Fruit fly (Drosophila melanogaster) whole organism, pupa: ENCODE results near the gene Jon65Ai.

Experiments used
- CG10348 ChIP-seq: fragments of 200-800 bp; sonication (Bioruptor generic); IDR thresholded peaks from 2 replicates; pipeline ENCODE4 v1.3.6; 2022; ENCODE audit warnings: missing biosample characterization, missing genetic modification characterization
- CG12605 ChIP-seq: fragments of 200-800 bp; sonication (Bioruptor generic); IDR thresholded peaks from 2 replicates; pipeline ENCODE4 v1.3.6; 2022; ENCODE audit warnings: missing biosample characterization, missing genetic modification characterization
- CG13204 ChIP-seq: fragments of 200-800 bp; sonication (Bioruptor generic); optimal IDR thresholded peaks from 2 replicates; lab custom pipeline; 2018; ENCODE audit warnings: missing biosample characterization, mild to moderate bottlenecking, missing genetic modification characterization, moderate library complexity
- CG14655 ChIP-seq: fragments of 200-800 bp; sonication (Bioruptor generic); optimal IDR thresholded peaks from 3 replicates; lab custom pipeline; 2017; ENCODE audit warnings: mild to moderate bottlenecking, missing biosample characterization, missing genetic modification reagents, missing genetic modification characterization
- CG15710 ChIP-seq: fragments of 200-800 bp; sonication (Bioruptor generic); optimal IDR thresholded peaks from 2 replicates; lab custom pipeline; 2018; ENCODE audit warnings: missing biosample characterization, mild to moderate bottlenecking, missing genetic modification characterization, moderate library complexity
- CG17806 ChIP-seq: fragments of 200-800 bp; sonication (Bioruptor generic); optimal IDR thresholded peaks from 2 replicates; lab custom pipeline; 2018; ENCODE audit warnings: missing biosample characterization, mild to moderate bottlenecking, missing genetic modification characterization, moderate library complexity
- CG32121 ChIP-seq: fragments of 200-800 bp; sonication (Bioruptor generic); IDR thresholded peaks from 2 replicates; pipeline ENCODE4 v1.3.6; 2022; ENCODE audit warnings: missing biosample characterization, missing genetic modification characterization
- CG34367 ChIP-seq: fragments of 200-800 bp; sonication (Bioruptor generic); optimal IDR thresholded peaks from 2 replicates; lab custom pipeline; 2018; ENCODE audit warnings: missing biosample characterization, mild to moderate bottlenecking, missing genetic modification characterization
- CG4496 ChIP-seq: fragments of 200-800 bp; sonication (Bioruptor generic); IDR thresholded peaks from 3 replicates; pipeline ENCODE4 v1.3.6; 2022; ENCODE audit warnings: missing biosample characterization, missing genetic modification characterization
- CG8159 ChIP-seq: fragments of 200-800 bp; sonication (Bioruptor generic); optimal IDR thresholded peaks from 3 replicates; lab custom pipeline; 2018; ENCODE audit warnings: missing biosample characterization, mild to moderate bottlenecking, missing genetic modification characterization, moderate library complexity
- CG8301 ChIP-seq: fragments of 200-800 bp; sonication (Bioruptor generic); optimal IDR thresholded peaks from 2 replicates; lab custom pipeline; 2018; ENCODE audit warnings: missing biosample characterization, mild to moderate bottlenecking, missing genetic modification characterization
- CG9948 ChIP-seq: fragments of 200-800 bp; sonication (Bioruptor generic); optimal IDR thresholded peaks from 2 replicates; lab custom pipeline; 2018; ENCODE audit warnings: missing biosample characterization, mild to moderate bottlenecking, missing genetic modification characterization, moderate library complexity
- D1 ChIP-seq: fragments of 200-800 bp; sonication (Bioruptor generic); optimal IDR thresholded peaks from 2 replicates; lab custom pipeline; 2018; ENCODE audit warnings: missing biosample characterization, mild to moderate bottlenecking, missing genetic modification characterization, moderate library complexity
- EcR ChIP-seq: fragments of 200-800 bp; sonication (Bioruptor generic); optimal IDR thresholded peaks from 3 replicates; lab custom pipeline; 2019; ENCODE audit warnings: missing biosample characterization, missing genetic modification characterization, mild to moderate bottlenecking, moderate library complexity, missing genetic modification reagents
- Ets98B ChIP-seq: fragments of 200-800 bp; sonication (Bioruptor generic); IDR thresholded peaks from 2 replicates; pipeline ENCODE4 v1.3.6; 2022; ENCODE audit warnings: missing biosample characterization, missing genetic modification characterization
- Pif1A ChIP-seq: fragments of 200-800 bp; sonication (Bioruptor generic); optimal IDR thresholded peaks from 3 replicates; lab custom pipeline; 2016; ENCODE audit warnings: missing biosample characterization, missing genetic modification characterization
- Pif1B ChIP-seq: fragments of 200-800 bp; sonication (Bioruptor generic); optimal IDR thresholded peaks from 3 replicates; lab custom pipeline; 2016; ENCODE audit warnings: missing biosample characterization, missing genetic modification characterization
- Snoo ChIP-seq: fragments of 200-800 bp; sonication (Bioruptor generic); optimal IDR thresholded peaks from 3 replicates; lab custom pipeline; 2017; ENCODE audit warnings: missing biosample characterization, mild to moderate bottlenecking, missing genetic modification characterization, inconsistent platforms
- fd96Ca ChIP-seq: fragments of 200-800 bp; sonication (Bioruptor generic); IDR thresholded peaks from 3 replicates; pipeline ENCODE4 v1.3.6; 2022; ENCODE audit warnings: missing biosample characterization, missing genetic modification characterization
- gl ChIP-seq: fragments of 200-800 bp; sonication (Bioruptor generic); optimal IDR thresholded peaks from 2 replicates; lab custom pipeline; 2018; ENCODE audit warnings: missing biosample characterization, mild to moderate bottlenecking, missing genetic modification characterization
- rn ChIP-seq: fragments of 200-800 bp; sonication (Bioruptor generic); IDR thresholded peaks from 2 replicates; pipeline ENCODE4 v1.3.6; 2022; ENCODE audit warnings: missing biosample characterization, missing genetic modification characterization

Gene Jon65Ai

dm6 chr3L:6085157-6085556 lies 30.9 kb upstream of the Jon65Ai start:
- no peak for TF ChIP-seq EcR (GFP tag; lab: Kevin White, UChicago)
- TF ChIP-seq CG17806 (tag; lab: Kevin White, UChicago), result peak; percentile 31
- TF ChIP-seq CG12605 (GFP tag; lab: Robert Waterston, UW), result no peak
- TF ChIP-seq Pif1A (GFP tag; lab: Kevin White, UChicago), result peak; percentile 57
- TF ChIP-seq CG13204, result peak; percentile 14
- no peak for TF ChIP-seq rn (GFP tag; lab: Robert Waterston, UW)
- TF ChIP-seq CG32121 (GFP tag; lab: Robert Waterston, UW), result no peak
- TF ChIP-seq Pif1B (GFP tag; lab: Kevin White, UChicago), result peak; percentile 74
- TF ChIP-seq CG8159, result peak; percentile 67
- no peak for TF ChIP-seq CG10348
- peak; percentile 40 for TF ChIP-seq CG14655
- TF ChIP-seq CG8301, result no peak
- TF ChIP-seq D1 (tag; lab: Kevin White, UChicago), result peak; percentile 34
- peak; percentile 61 for TF ChIP-seq CG34367
- TF ChIP-seq CG4496 (GFP tag; lab: Robert Waterston, UW), result no peak
- peak; percentile 55 for TF ChIP-seq CG9948
- peak; percentile 70 for TF ChIP-seq CG15710

DNA sequence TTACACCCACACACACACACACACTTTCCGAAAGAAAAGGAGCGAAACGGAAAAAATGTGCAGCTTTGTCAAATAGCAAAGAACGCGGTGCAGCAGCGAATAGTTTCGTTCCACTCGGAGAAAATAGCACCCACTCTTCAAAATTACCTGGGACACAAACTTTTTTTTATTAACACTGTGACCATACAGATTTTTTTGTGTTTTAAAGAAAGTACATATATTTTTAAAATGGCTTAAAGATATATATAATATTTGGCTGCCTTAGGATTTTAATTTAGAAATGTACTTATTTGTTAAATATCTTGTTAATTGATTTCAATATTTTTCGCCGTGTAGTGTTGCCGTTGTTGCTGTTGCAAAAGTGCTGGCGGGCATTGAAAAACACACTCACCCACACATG lies 30.2 kb upstream of the Jon65Ai start:
- TF ChIP-seq Pif1B (GFP tag; lab: Kevin White, UChicago), result peak; percentile 10
- peak; percentile 64 for TF ChIP-seq CG8301
- TF ChIP-seq CG12605 (GFP tag; lab: Robert Waterston, UW), result peak; percentile 53
- no peak for TF ChIP-seq EcR (GFP tag; lab: Kevin White, UChicago)
- no peak for TF ChIP-seq CG10348
- TF ChIP-seq CG13204, result no peak
- peak; percentile 6 for TF ChIP-seq Pif1A (GFP tag; lab: Kevin White, UChicago)
- TF ChIP-seq CG4496 (GFP tag; lab: Robert Waterston, UW), result no peak; the same call in 2 of the 3 replicates
- TF ChIP-seq Snoo (tag; lab: Kevin White, UChicago), result no peak
- TF ChIP-seq CG8159, result peak; percentile 49
- peak; percentile 48; the same call in 1 of the 2 replicates for TF ChIP-seq CG32121 (GFP tag; lab: Robert Waterston, UW)
- TF ChIP-seq Ets98B (GFP tag; lab: Robert Waterston, UW), result no peak
- TF ChIP-seq rn (GFP tag; lab: Robert Waterston, UW), result no peak
- peak; percentile 15 for TF ChIP-seq CG34367
- TF ChIP-seq CG15710, result peak; percentile 39
- TF ChIP-seq CG14655, result peak; percentile 67
- TF ChIP-seq fd96Ca, result no peak
- TF ChIP-seq D1 (tag; lab: Kevin White, UChicago), result no peak
- no peak for TF ChIP-seq gl (tag; lab: Kevin White, UChicago)
- peak; percentile 28 for TF ChIP-seq CG17806 (tag; lab: Kevin White, UChicago)
- TF ChIP-seq CG9948, result peak; percentile 62

- TF ChIP-seq D1 (tag; lab: Kevin White, UChicago) (no peak), Snoo (tag; lab: Kevin White, UChicago) (no peak), CG14655 (no peak), CG15710 (no peak), CG17806 (tag; lab: Kevin White, UChicago) (no peak), CG12605 (GFP tag; lab: Robert Waterston, UW) (no peak), EcR (GFP tag; lab: Kevin White, UChicago) (no peak), gl (tag; lab: Kevin White, UChicago) (no peak), CG34367 (no peak)
These were observed 28.3 kb upstream of the Jon65Ai start, which contains the start of gene CG13293 for dm6 chr3L:6082561-6082960. TSS of gene CG13293 (plus strand) at chr3L:6082883.

- TF ChIP-seq CG14655 (no peak), CG17806 (tag; lab: Kevin White, UChicago) (no peak), EcR (GFP tag; lab: Kevin White, UChicago) (no peak), Pif1B (GFP tag; lab: Kevin White, UChicago) (no peak), CG8159 (no peak), CG13204 (peak; percentile 72), D1 (tag; lab: Kevin White, UChicago) (no peak)
These were observed 22.2 kb upstream of the Jon65Ai start, which contains the start of gene ssp6 for dm6 chr3L:6076429-6076828. TSS of gene ssp6 (plus strand) at chr3L:6076722.

DNA sequence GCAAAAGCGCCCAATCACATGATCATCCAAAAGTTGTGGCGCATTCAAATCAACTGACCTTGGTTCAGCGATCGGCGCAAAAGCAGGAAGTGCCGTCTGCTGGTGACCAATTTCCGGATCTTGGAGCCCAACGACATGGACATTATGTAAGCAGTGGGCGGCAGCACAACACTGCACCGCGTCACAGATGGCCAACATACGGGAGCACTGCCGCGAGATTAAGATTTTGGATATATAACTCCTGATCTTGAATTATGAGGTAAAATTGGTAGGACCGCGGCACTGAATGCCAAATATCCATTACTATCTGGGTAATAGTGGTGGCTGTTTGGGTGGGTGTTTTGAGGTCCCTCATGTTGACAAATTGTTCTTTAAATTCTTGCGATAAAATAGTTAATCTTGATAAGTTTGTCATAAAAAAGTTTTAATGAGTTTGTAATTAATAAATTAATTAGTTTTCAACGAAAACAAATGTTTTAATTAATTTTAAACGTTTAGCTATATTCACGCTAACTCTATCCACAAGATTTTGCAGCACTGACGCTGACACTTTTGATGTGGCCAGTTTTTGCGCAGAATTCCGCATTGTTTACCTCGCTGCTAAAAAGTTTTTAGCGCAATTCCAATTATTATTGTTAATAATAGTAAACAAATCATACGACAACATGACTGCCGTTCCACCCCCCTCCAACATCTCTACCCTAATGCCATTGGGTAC lies 20.9 kb upstream of the Jon65Ai start, which contains the start of the genes CG13295 and CG6610:
CG13295 (minus strand) TSS at position 271 of the 718 bp plus-strand sequence.
CG6610 (plus strand) TSS at position 562 of the 718 bp plus-strand sequence.
- TF ChIP-seq Snoo (tag; lab: Kevin White, UChicago), result peak; percentile 41
- peak; percentile 29 for TF ChIP-seq CG17806 (tag; lab: Kevin White, UChicago)
- no peak for TF ChIP-seq CG4496 (GFP tag; lab: Robert Waterston, UW)
- no peak; the same call in 1 of the 2 replicates for TF ChIP-seq CG32121 (GFP tag; lab: Robert Waterston, UW)
- no peak for TF ChIP-seq Pif1B (GFP tag; lab: Kevin White, UChicago)
- no peak for TF ChIP-seq CG10348
- TF ChIP-seq Ets98B (GFP tag; lab: Robert Waterston, UW), result no peak
- TF ChIP-seq Pif1A (GFP tag; lab: Kevin White, UChicago), result no peak
- no peak for TF ChIP-seq gl (tag; lab: Kevin White, UChicago)
- TF ChIP-seq rn (GFP tag; lab: Robert Waterston, UW), result no peak
- peak; percentile 32 for TF ChIP-seq CG34367
- TF ChIP-seq EcR (GFP tag; lab: Kevin White, UChicago), result no peak
- TF ChIP-seq CG9948, result no peak
- TF ChIP-seq CG15710, result peak; percentile 69
- no peak for TF ChIP-seq D1 (tag; lab: Kevin White, UChicago)
- TF ChIP-seq CG14655, result peak; percentile 53
- TF ChIP-seq CG12605 (GFP tag; lab: Robert Waterston, UW), result no peak
- peak; percentile 69 for TF ChIP-seq CG8159
- TF ChIP-seq CG8301, result peak; percentile 27
- no peak for TF ChIP-seq CG13204
- TF ChIP-seq fd96Ca, result no peak
